Worm (Caenorhabditis elegans): ENCODE data around the gene nphp-2.

DNA sequence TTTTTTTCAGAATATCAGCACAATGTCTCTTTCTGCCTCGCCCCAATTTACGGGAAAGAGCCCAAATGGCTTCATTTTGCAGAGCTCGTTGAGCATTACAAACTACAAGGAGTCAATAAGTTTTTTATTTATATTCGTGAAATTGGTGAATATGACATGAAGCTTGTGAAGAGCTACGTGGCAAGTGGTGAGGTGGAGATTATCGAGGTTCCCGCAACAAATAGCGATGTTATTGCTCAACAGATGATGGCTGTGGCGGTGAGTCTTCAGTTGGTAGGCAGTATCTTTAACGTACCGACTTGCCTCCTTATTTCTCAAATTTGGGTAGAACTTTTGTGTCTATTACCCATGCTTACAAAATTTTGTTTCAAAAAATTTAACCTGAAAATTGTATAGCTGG is 32.9 kb downstream of the nphp-2 start:
- no peak for TF ChIP-seq pha-4 (tag; optimal IDR thresholded peaks at IDR 0.05)
- TF ChIP-seq ztf-22 (GFP tag; optimal IDR thresholded peaks at IDR 0.05): no peak
- TF ChIP-seq ceh-27 (GFP tag; optimal IDR thresholded peaks at IDR 0.05): no peak

Measured in whole organism, young adult.